Worm (Caenorhabditis elegans) whole organism, young adult: ENCODE measurements around the gene K02C4.3.

ENCODE experiments used
- ZK185.1 ChIP-seq: sonication (generic microtip); optimal IDR thresholded peaks from 2 replicates; lab custom pipeline; 2016; ENCODE audit warnings: mild to moderate bottlenecking, missing genetic modification characterization, missing compliant biosample characterization; ENCODE audit not compliant: poor library complexity, severe bottlenecking
- aptf-3 ChIP-seq: fragments of 200-800 bp; sonication (Bioruptor generic); IDR thresholded peaks from 2 replicates; pipeline ENCODE4 v1.3.6; 2022; ENCODE audit warnings: missing genetic modification characterization, missing compliant biosample characterization
- ccch-3 ChIP-seq: fragments of 200-800 bp; sonication (Bioruptor generic); optimal IDR thresholded peaks from 2 replicates; lab custom pipeline; 2018; ENCODE audit warnings: mild to moderate bottlenecking, missing genetic modification characterization, missing compliant biosample characterization
- lin-54 ChIP-seq: fragments of 200-800 bp; sonication (Bioruptor generic); optimal IDR thresholded peaks from 2 replicates; lab custom pipeline; 2018; ENCODE audit warnings: mild to moderate bottlenecking, missing genetic modification characterization, missing compliant biosample characterization
- nfyb-1 ChIP-seq: fragments of 200-800 bp; sonication (Bioruptor generic); IDR thresholded peaks from 2 replicates; pipeline ENCODE4 v1.3.6; 2022; ENCODE audit warnings: missing genetic modification reagents, missing genetic modification characterization, missing compliant biosample characterization
- sea-2 ChIP-seq: fragments of 200-800 bp; sonication (Bioruptor generic); IDR thresholded peaks from 2 replicates; pipeline ENCODE4 v1.3.6; 2022; ENCODE audit warnings: missing genetic modification characterization, missing compliant biosample characterization
- tlf-1 ChIP-seq: fragments of 200-800 bp; sonication (Bioruptor generic); optimal IDR thresholded peaks from 2 replicates; lab custom pipeline; 2018; ENCODE audit warnings: mild to moderate bottlenecking, missing genetic modification characterization, missing compliant biosample characterization

DNA sequence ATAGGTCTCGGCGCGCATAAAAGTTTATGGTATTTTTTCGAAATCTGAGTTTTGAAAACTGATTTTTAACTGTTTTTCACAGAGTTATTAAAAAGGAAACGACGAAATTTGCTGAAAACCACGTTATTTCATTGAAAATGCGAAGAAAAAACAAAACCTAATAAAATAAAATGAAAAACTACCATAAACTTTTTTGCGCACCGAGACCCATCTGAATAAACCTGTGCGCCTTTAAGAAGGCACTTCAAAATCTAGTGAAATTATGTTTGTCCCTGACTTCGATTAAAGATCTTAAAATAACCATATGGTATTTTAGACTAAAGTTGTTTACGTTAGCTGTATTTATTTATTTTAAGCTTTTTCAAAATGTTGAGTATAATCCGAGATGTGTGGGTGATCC lies 41.1 kb upstream of the K02C4.3 start:
- TF ChIP-seq lin-54 (GFP tag; lab: Kevin White, UChicago) = no peak
- TF ChIP-seq tlf-1 (GFP tag; lab: Kevin White, UChicago) = no peak
- TF ChIP-seq sea-2 (GFP tag; lab: Robert Waterston, UW) = no peak
- TF ChIP-seq nfyb-1 (GFP tag; lab: Robert Waterston, UW) = no peak
- TF ChIP-seq ccch-3 = no peak
- no peak for TF ChIP-seq ZK185.1 (tag; lab: Kevin White, UChicago)
- TF ChIP-seq aptf-3 (GFP tag; lab: Robert Waterston, UW) = no peak
